Fruit fly (Drosophila melanogaster): ENCODE results near the gene Mical.

DNA sequence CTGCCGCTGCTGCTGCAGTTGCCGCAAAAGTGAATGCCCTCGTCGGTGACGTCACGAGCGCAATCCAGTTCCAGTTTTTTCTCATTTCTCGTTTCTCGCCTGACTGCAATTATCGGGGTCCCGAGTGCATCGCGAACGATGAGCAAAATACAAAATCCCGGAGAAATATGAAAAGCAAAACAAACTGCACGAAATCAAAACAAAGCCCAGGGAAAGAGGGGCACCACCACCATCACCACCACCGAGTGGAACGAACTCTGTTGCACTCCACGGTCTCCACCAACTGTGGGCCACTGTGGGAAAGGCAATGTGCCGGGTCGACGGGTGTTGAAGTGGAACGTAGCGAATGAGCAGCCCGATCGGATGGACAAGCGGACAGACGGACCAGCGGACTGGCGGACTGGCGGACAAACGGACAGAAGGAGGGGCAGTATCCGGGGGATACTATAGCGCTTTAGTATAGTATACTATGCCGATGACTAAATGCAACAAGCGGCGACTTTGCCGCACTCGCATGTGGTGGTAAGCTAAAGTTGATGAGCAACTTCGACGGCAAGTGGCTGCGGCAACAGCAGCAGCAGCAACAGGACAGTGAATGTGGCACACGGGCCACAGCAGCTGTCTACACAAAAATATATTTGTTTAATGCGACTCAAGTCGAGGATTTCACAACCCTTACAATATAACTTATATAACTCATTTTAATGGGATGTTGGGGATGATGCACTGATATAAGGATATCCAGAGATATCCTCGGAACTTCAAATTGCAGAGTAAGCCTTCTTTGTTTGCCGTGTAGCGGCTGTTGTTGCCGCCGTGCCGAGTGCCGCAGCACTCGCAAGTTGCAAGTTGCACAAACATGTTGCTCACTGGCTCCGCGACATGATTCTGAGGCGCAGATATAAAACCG is 81.3 kb downstream of the Mical start:
- peak in 1 of 2 experiments; percentile 79 for TF ChIP-seq foxo (GFP tag; optimal IDR thresholded peaks at IDR 0.05)
- TF ChIP-seq fru (GFP tag; optimal IDR thresholded peaks at IDR 0.05): peak; percentile 77
- no peak for TF ChIP-seq usp (GFP tag; optimal IDR thresholded peaks at IDR 0.05)

Data from whole organism, wandering third instar larva.